Worm (Caenorhabditis elegans): ENCODE data around the gene F37C4.8.

Gene F37C4.8

ce11 chrIV:3899719-3900554, 18.9 kb upstream of the F37C4.8 start, which contains the start of gene srz-62 (continued):
- TF ChIP-seq ceh-44 (GFP tag; IDR thresholded peaks at IDR 0.05) (no peak), ceh-62 (tag; optimal IDR thresholded peaks at IDR 0.05) (no peak), dmd-6 (GFP tag; IDR thresholded peaks at IDR 0.05) (peak; percentile 99), nhr-11 (tag; optimal IDR thresholded peaks at IDR 0.05) (no peak), lin-15B (tag; optimal IDR thresholded peaks at IDR 0.05) (no peak), mes-2 (tag; optimal IDR thresholded peaks at IDR 0.05; ENCODE audit: poor library complexity, severe bottlenecking) (no peak), mdl-1 (tag; optimal IDR thresholded peaks at IDR 0.05) (peak in 1 of 2 experiments; percentile 70), spr-3 (GFP tag; optimal IDR thresholded peaks at IDR 0.05) (no peak), attf-4 (tag; optimal IDR thresholded peaks at IDR 0.05) (no peak), R02D3.7 (tag; optimal IDR thresholded peaks at IDR 0.05) (no peak), duxl-1 (tag; optimal IDR thresholded peaks at IDR 0.05; ENCODE audit: poor library complexity) (peak; percentile 47), fkh-10 (GFP tag; optimal IDR thresholded peaks at IDR 0.05) (no peak), nhr-102 (tag; optimal IDR thresholded peaks at IDR 0.05) (no peak), ceh-28 (tag; optimal IDR thresholded peaks at IDR 0.05) (no peak), unc-39 (tag; optimal IDR thresholded peaks at IDR 0.05) (no peak), lim-7 (GFP tag; IDR thresholded peaks at IDR 0.05) (no peak), aha-1 (tag) (peak; percentile 71), arid-1 (GFP tag; conservative IDR thresholded peaks at IDR 0.05) (no peak), mep-1 (tag; optimal IDR thresholded peaks at IDR 0.05) (no peak), tag-97 (GFP tag; IDR thresholded peaks at IDR 0.05) (no peak), lin-39 (tag; optimal IDR thresholded peaks at IDR 0.05) (no peak), lin-38 (GFP tag; IDR thresholded peaks at IDR 0.05) (no peak), nhr-41 (GFP tag; IDR thresholded peaks at IDR 0.05) (no peak), hlh-30 (tag; optimal IDR thresholded peaks at IDR 0.05; ENCODE audit: insufficient read depth) (no peak), D1046.2 (GFP tag; IDR thresholded peaks at IDR 0.05) (no peak), nhr-28 (tag; optimal IDR thresholded peaks at IDR 0.05) (peak; percentile 97), snpc-4 (tag; optimal IDR thresholded peaks at IDR 0.05) (no peak), Y5F2A.4 (GFP tag; optimal IDR thresholded peaks at IDR 0.05) (no peak), ceh-32 (tag; optimal IDR thresholded peaks at IDR 0.05; ENCODE audit: poor library complexity) (no peak), daf-12 (tag; optimal IDR thresholded peaks at IDR 0.05) (no peak), egl-43 (GFP tag; IDR thresholded peaks at IDR 0.05) (no peak), aly-2 (tag; optimal IDR thresholded peaks at IDR 0.05) (no peak), unc-130 (GFP tag; optimal IDR thresholded peaks at IDR 0.05) (no peak), snpc-1.2 (GFP tag; IDR thresholded peaks at IDR 0.05) (no peak), F49E8.2 (tag; optimal IDR thresholded peaks at IDR 0.05; ENCODE audit: borderline replicate concordance) (no peak), rbr-2 (tag; optimal IDR thresholded peaks at IDR 0.05) (no peak), Y75B8A.6 (GFP tag; IDR thresholded peaks at IDR 0.05) (no peak), saeg-2 (GFP tag; IDR thresholded peaks at IDR 0.05) (no peak), pqm-1 (tag; optimal IDR thresholded peaks at IDR 0.05) (peak; percentile 100), lsy-2 (tag; optimal IDR thresholded peaks at IDR 0.05) (no peak), nhr-6 (tag; optimal IDR thresholded peaks at IDR 0.05) (peak; percentile 75), set-16 (GFP tag; IDR thresholded peaks at IDR 0.05) (no peak), zag-1 (tag; optimal IDR thresholded peaks at IDR 0.05) (no peak), cey-2 (tag; optimal IDR thresholded peaks at IDR 0.05; ENCODE audit: borderline replicate concordance, insufficient read depth) (no peak)

Data from whole organism, L4 larva.